Worm (Caenorhabditis elegans) whole organism, mixed stage, embryonic: Measurements from ENCODE around the gene W09G12.10.

ENCODE experiments used
- ceh-39 ChIP-seq: fragments of 150-350 bp; optimal IDR thresholded peaks from 2 replicates; lab custom pipeline; 2014; ENCODE audit warnings: missing biosample characterization, missing genetic modification characterization
- drap-1 ChIP-seq: fragments of 200-800 bp; sonication (Bioruptor generic); optimal IDR thresholded peaks from 3 replicates; lab custom pipeline; 2018; ENCODE audit warnings: mild to moderate bottlenecking, missing genetic modification characterization, missing compliant biosample characterization
- elt-3 ChIP-seq: fragments of 150-350 bp; optimal IDR thresholded peaks from 2 replicates; lab custom pipeline; 2014; ENCODE audit warnings: missing biosample characterization, missing genetic modification characterization
- nhr-12 ChIP-seq: fragments of 150-350 bp; optimal IDR thresholded peaks from 2 replicates; lab custom pipeline; 2014; ENCODE audit warnings: missing biosample characterization, missing genetic modification characterization
- unc-39 ChIP-seq: fragments of 150-350 bp; optimal IDR thresholded peaks from 2 replicates; lab custom pipeline; 2014; ENCODE audit warnings: missing biosample characterization, missing genetic modification characterization

ce11 chrIV:1174411-1174810, 46.7 kb downstream of the W09G12.10 start:
- TF ChIP-seq unc-39 (tag; lab: Kevin White, UChicago) (no peak), elt-3 (tag; lab: Kevin White, UChicago) (no peak), ceh-39 (tag; lab: Kevin White, UChicago) (no peak), nhr-12 (no peak), drap-1 (GFP tag; lab: Kevin White, UChicago) (no peak)
